Worm (Caenorhabditis elegans) whole organism, early embryonic: ENCODE measurements around the gene R155.5.

Experiments
- B0310.2 ChIP-seq: sonication (generic microtip); optimal IDR thresholded peaks from 2 replicates; lab custom pipeline; 2016; ENCODE audit warnings: mild to moderate bottlenecking, missing genetic modification characterization, missing compliant biosample characterization
- F13C5.2 ChIP-seq: sonication (generic microtip); optimal IDR thresholded peaks from 2 replicates; lab custom pipeline; 2017; ENCODE audit warnings: mild to moderate bottlenecking, missing genetic modification characterization, inconsistent platforms, missing compliant biosample characterization
- aly-1 ChIP-seq: sonication (generic microtip); optimal IDR thresholded peaks from 2 replicates; lab custom pipeline; 2016; ENCODE audit warnings: missing genetic modification characterization, missing compliant biosample characterization
- ama-1 ChIP-seq: fragments of 150-350 bp; optimal IDR thresholded peaks from 2 replicates; lab custom pipeline; 2014
- ceh-13 ChIP-seq: fragments of 200-800 bp; sonication (Bioruptor generic); optimal IDR thresholded peaks from 2 replicates; lab custom pipeline; 2018; ENCODE audit warnings: mild to moderate bottlenecking, missing genetic modification characterization, missing compliant biosample characterization
- ceh-36 ChIP-seq: sonication (generic microtip); optimal IDR thresholded peaks from 2 replicates; lab custom pipeline; 2016; ENCODE audit warnings: missing genetic modification characterization, inconsistent platforms, missing compliant biosample characterization
- ets-7 ChIP-seq: sonication (generic microtip); optimal IDR thresholded peaks from 2 replicates; lab custom pipeline; 2016; ENCODE audit warnings: missing genotype, missing genetic modification characterization, missing compliant biosample characterization
- flt-1 ChIP-seq: fragments of 200-800 bp; sonication (Bioruptor generic); IDR thresholded peaks from 2 replicates; pipeline ENCODE4 v1.3.6; 2022; ENCODE audit warnings: missing genetic modification characterization, missing compliant biosample characterization
- hmbx-1 ChIP-seq: sonication (generic microtip); optimal IDR thresholded peaks from 2 replicates; lab custom pipeline; 2016; ENCODE audit warnings: mild to moderate bottlenecking, missing genetic modification characterization, missing compliant biosample characterization
- hmg-4 ChIP-seq: fragments of 200-800 bp; sonication (Bioruptor generic); optimal IDR thresholded peaks from 2 replicates; lab custom pipeline; 2018; ENCODE audit warnings: mild to moderate bottlenecking, missing genetic modification characterization, missing compliant biosample characterization
- hnd-1 ChIP-seq: sonication (generic microtip); optimal IDR thresholded peaks from 2 replicates; lab custom pipeline; 2016; ENCODE audit warnings: missing genetic modification characterization, missing compliant biosample characterization
- pes-1 ChIP-seq: fragments of 200-800 bp; sonication (Bioruptor generic); IDR thresholded peaks from 2 replicates; pipeline ENCODE4 v1.3.6; 2022; ENCODE audit warnings: missing genetic modification reagents, missing genetic modification characterization, missing compliant biosample characterization
- scrt-1 ChIP-seq: fragments of 200-800 bp; sonication (Bioruptor generic); IDR thresholded peaks from 2 replicates; pipeline ENCODE4 v1.3.6; 2022; ENCODE audit warnings: missing genetic modification characterization, missing compliant biosample characterization
- sea-1 ChIP-seq: fragments of 200-800 bp; sonication (Bioruptor generic); conservative IDR thresholded peaks from 2 replicates; pipeline ENCODE4 v1.3.6; 2022; ENCODE audit warnings: missing genetic modification characterization, missing compliant biosample characterization
- tbx-11 ChIP-seq: fragments of 200-800 bp; sonication (Bioruptor generic); IDR thresholded peaks from 2 replicates; pipeline ENCODE4 v1.3.6; 2022; ENCODE audit warnings: missing genetic modification characterization, missing compliant biosample characterization
- tbx-37 ChIP-seq: fragments of 200-800 bp; sonication (Bioruptor generic); conservative IDR thresholded peaks from 2 replicates; pipeline ENCODE4 v1.3.6; 2022; ENCODE audit warnings: missing genetic modification reagents, missing genetic modification characterization, missing compliant biosample characterization
- tra-4 ChIP-seq: sonication (generic microtip); optimal IDR thresholded peaks from 2 replicates; lab custom pipeline; 2017; ENCODE audit warnings: missing genetic modification characterization, missing compliant biosample characterization

Gene R155.5

DNA sequence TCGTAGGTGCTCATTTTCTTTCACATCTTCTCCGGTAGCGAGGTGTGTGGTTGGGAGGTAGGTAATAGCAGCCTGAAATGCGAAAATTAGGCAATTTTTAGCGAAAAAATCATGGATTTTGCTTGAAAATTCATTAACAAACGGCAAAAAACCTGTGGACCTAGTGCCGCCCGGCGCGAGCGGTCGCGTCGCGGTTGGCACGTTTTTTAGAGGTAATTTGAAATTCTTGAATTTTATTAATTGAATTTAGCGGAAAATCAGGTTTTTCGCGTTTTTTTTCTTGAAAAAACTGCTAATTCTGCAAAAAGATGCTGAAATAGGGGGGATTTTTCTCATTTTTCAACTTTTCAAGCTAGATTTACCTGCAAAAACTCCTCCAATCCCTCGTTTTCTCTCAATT is 21.0 kb downstream of the R155.5 start:
- TF ChIP-seq hnd-1 (tag; lab: Kevin White, UChicago): no peak
- TF ChIP-seq hmg-4 (GFP tag; lab: Kevin White, UChicago): no peak
- TF ChIP-seq ets-7 (tag; lab: Kevin White, UChicago): no peak
- no peak for TF ChIP-seq ama-1
- TF ChIP-seq sea-1 (GFP tag; lab: Robert Waterston, UW): no peak
- no peak for TF ChIP-seq pes-1
- no peak for TF ChIP-seq tbx-11
- no peak for TF ChIP-seq ceh-36
- TF ChIP-seq tra-4: no peak
- TF ChIP-seq ceh-13: no peak
- no peak for TF ChIP-seq aly-1 (tag; lab: Kevin White, UChicago)
- TF ChIP-seq tbx-37 (GFP tag; lab: Robert Waterston, UW): no peak
- TF ChIP-seq F13C5.2 (tag; lab: Kevin White, UChicago): no peak
- TF ChIP-seq scrt-1: no peak

ce11 chrIII:1947851-1948250 is 22.5 kb downstream of the R155.5 start:
- no peak for TF ChIP-seq tra-4

DNA sequence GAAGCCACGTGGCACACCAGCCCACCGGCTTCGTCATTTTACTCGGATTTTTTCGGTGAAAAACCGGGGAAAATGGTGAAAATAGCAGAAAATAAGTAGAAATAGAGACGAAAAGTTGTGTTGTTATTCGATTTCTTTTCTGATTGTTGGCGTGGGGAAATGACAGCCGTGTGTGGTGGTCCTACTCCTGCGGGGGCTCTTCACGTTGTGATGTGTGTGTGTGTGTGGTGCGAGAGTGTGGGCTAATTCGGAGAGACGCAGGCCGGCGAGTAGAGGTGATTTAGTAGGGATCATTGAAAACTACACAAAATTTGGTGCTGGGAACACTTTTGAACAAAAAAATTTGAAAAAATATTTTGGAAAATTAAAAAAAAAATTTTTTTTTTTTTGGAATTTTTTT is 26.8 kb downstream of the R155.5 start, which contains the start of gene F53A3.1:
Gene F53A3.1 (minus strand): TSS at position 150 of the 400 bp plus-strand sequence.
- TF ChIP-seq B0310.2 (tag; lab: Kevin White, UChicago): no peak
- 0 out of 2 replicates have a peak, but pooled peaks have one; percentile 27 for TF ChIP-seq pes-1
- no peak for TF ChIP-seq flt-1

DNA sequence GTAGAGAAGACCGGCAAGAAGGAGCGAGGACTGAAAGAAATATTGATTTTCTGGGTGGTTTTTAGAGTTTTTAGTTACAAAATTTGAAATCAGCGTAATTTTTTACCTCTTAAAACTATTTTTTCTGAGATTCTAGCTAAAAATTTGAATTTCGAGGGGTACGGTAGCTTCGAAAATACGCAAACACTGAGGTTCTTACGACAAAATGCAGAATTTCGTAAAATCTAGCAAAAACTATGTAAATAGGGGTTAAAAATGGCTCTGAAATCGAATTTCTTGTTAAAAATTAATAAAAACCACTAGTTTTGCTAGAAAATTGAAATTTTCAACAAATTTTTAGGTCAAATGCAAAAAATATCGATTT is 30.7 kb downstream of the R155.5 start:
- TF ChIP-seq ceh-36 (no peak), aly-1 (tag; lab: Kevin White, UChicago) (no peak), hmg-4 (GFP tag; lab: Kevin White, UChicago) (no peak), F13C5.2 (tag; lab: Kevin White, UChicago) (no peak), tbx-11 (no peak)

DNA sequence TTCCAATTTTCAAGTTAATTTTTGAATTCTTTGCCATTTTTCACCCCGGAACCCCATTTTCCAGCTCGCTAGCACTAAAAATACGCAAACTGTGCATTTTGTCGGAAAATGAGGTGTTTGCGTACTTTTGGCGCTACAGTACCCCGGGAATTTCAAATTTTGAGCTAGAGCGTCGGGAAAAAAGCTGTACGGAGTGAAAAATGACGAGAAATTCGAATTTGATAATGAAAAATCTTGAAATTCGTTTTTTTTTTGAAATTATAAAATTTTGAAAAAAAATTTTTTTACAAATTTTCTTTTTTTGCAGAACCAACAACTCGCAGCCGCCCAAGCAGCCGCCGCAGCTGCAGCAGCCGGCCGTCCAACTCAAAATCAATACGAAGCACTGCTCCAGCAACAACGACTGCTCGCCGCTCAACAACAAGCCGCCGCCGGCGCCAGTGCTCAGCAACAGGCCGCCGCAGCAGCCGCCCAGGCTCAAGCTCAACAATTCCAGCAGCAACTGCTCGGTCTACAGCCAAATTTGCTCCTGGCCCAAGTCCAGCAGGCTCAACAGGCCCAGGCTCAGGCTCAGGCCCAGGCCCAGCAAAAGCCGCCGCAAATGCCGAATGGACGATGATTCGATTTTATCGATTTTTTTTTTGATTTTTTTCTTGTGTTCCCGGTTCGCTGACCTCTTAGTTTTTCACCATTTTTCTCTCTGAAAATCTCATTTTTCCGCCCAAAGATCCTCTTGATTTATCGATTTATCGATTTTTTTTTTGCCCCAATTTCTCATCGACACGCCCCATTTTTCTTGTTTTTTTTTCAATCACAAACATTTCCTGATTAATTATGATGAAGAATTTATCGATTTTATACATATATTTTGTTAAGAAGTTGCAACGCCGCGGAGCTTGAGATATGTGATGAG is 31.4 kb downstream of the R155.5 start:
- TF ChIP-seq B0310.2 (tag; lab: Kevin White, UChicago) (no peak), pes-1 (peak; percentile 40; the same call in 1 of the 2 replicates)

ce11 chrIII:1937879-1938438 is 32.4 kb downstream of the R155.5 start:
- 0 out of 2 replicates have a peak, but pooled peaks have one; percentile 17 for TF ChIP-seq pes-1
- no peak for TF ChIP-seq aly-1 (tag; lab: Kevin White, UChicago)

DNA sequence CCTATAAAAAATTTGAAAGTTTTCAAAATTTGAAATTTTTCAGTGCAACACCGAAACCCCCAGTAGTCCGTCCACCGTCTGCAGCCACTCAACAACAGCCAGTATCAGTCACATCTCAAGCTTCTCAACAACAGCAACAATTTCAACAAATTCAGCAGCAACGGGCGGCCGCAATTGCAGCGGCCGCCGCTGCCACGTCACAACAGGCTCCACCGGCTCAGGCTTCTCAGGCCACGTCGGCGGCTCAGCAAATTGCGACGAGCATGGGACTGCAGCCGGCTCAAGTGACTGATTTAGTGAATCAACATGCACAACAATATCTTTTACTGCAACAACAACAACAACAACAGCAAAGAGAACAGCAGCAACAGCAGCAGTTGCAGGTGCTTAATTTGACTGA is 36.2 kb downstream of the R155.5 start:
- TF ChIP-seq pes-1 (no peak), ceh-13 (no peak), sea-1 (GFP tag; lab: Robert Waterston, UW) (no peak), hmg-4 (GFP tag; lab: Kevin White, UChicago) (no peak), tra-4 (no peak), tbx-37 (GFP tag; lab: Robert Waterston, UW) (no peak), ama-1 (no peak), ceh-36 (no peak), scrt-1 (no peak), F13C5.2 (tag; lab: Kevin White, UChicago) (no peak), flt-1 (no peak), tbx-11 (no peak), ets-7 (tag; lab: Kevin White, UChicago) (no peak), hnd-1 (tag; lab: Kevin White, UChicago) (no peak), aly-1 (tag; lab: Kevin White, UChicago) (no peak), hmbx-1 (tag; lab: Kevin White, UChicago) (no peak)

DNA sequence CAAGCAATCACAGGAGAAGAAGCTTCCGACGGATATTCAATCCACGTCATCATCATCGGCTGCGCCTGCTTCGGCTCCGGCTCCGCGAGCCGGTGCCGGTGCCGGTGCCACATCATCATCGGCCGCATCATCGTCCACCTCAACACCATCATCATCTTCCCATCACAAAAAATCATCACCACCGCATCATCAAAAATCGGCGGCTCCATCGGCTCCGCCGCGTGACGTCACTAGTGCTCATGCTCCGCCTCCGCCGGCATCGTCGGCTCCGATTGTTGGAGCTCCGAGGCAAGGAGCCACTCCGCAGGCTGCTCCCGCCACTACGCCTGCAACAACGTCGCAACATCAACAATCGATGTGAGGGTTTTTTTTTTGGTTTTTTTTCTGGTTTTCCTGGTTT is 38.3 kb downstream of the R155.5 start:
- TF ChIP-seq hnd-1 (tag; lab: Kevin White, UChicago) (no peak), ama-1 (no peak), hmbx-1 (tag; lab: Kevin White, UChicago) (no peak), ceh-36 (no peak), tbx-11 (no peak), tbx-37 (GFP tag; lab: Robert Waterston, UW) (no peak), sea-1 (GFP tag; lab: Robert Waterston, UW) (no peak), scrt-1 (no peak), aly-1 (tag; lab: Kevin White, UChicago) (no peak), hmg-4 (GFP tag; lab: Kevin White, UChicago) (no peak), F13C5.2 (tag; lab: Kevin White, UChicago) (no peak), pes-1 (no peak), tra-4 (no peak), flt-1 (no peak), ceh-13 (no peak), ets-7 (tag; lab: Kevin White, UChicago) (no peak), B0310.2 (tag; lab: Kevin White, UChicago) (no peak)

ce11 chrIII:1931509-1931908 is 38.8 kb downstream of the R155.5 start:
- TF ChIP-seq ceh-13: no peak
- no peak for TF ChIP-seq scrt-1
- no peak for TF ChIP-seq B0310.2 (tag; lab: Kevin White, UChicago)
- TF ChIP-seq tra-4: no peak
